Worm (Caenorhabditis elegans) whole organism, L4/young adult: Measurements from ENCODE around the gene ugt-62.

Experiments
- W03F9.2 ChIP-seq: fragments of 150-350 bp; optimal IDR thresholded peaks from 2 replicates; lab custom pipeline; 2014; ENCODE audit warnings: missing biosample characterization, missing genetic modification characterization
- dao-5 ChIP-seq: sonication (generic microtip); optimal IDR thresholded peaks from 2 replicates; lab custom pipeline; 2016; ENCODE audit warnings: missing genotype, missing genetic modification characterization, moderate library complexity, missing compliant biosample characterization
- him-1 ChIP-seq: sonication (generic microtip); optimal IDR thresholded peaks from 2 replicates; lab custom pipeline; 2016; ENCODE audit warnings: missing genotype, missing genetic modification reagents, missing genetic modification characterization, missing compliant biosample characterization

DNA sequence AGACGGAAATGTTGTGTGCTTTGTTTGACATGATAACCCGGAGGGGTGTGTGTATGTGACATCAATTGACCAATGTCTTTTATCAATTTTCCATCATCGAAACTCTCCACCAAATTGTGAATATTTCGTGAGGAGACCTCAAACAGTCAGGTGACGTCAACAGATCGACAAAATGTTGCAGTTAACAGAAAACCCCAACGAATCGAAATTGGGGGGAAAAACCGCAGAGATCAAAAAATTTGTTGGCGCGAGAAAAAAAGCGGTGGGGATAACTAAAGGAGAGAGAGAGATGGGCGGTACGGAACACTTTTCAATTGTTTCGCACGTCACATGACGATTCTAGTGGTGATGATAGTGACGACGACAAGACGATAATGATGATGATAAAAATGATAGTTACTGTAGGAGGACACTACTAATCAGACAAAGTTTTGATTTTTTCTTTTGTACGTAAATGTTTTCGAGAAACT, 45.8 kb downstream of the ugt-62 start:
- no peak for TF ChIP-seq dao-5
- TF ChIP-seq W03F9.2, result no peak
- TF ChIP-seq him-1 (tag; lab: Kevin White, UChicago), result no peak
